Worm (Caenorhabditis elegans) whole organism, late embryonic: ENCODE results near the gene glt-1.

ENCODE experiments used
- T23F11.4 ChIP-seq: fragments of 200-800 bp; sonication (Bioruptor generic); optimal IDR thresholded peaks from 2 replicates; lab custom pipeline; 2018; ENCODE audit warnings: mild to moderate bottlenecking, missing genetic modification characterization, missing compliant biosample characterization
- ama-1 ChIP-seq: fragments of 150-350 bp; optimal IDR thresholded peaks from 2 replicates; lab custom pipeline; 2014
- ceh-30 ChIP-seq: fragments of 150-350 bp; optimal IDR thresholded peaks from 2 replicates; lab custom pipeline; 2014; ENCODE audit warnings: missing biosample characterization, missing genetic modification characterization
- fkh-10 ChIP-seq: fragments of 150-350 bp; optimal IDR thresholded peaks from 2 replicates; lab custom pipeline; 2014; ENCODE audit warnings: missing biosample characterization, missing genetic modification reagents, missing genetic modification characterization
- lin-11 ChIP-seq: fragments of 200-800 bp; sonication (Bioruptor generic); optimal IDR thresholded peaks from 2 replicates; lab custom pipeline; 2018; ENCODE audit warnings: mild to moderate bottlenecking, missing genetic modification characterization, missing compliant biosample characterization
- nfya-1 ChIP-seq: sonication (generic microtip); optimal IDR thresholded peaks from 2 replicates; lab custom pipeline; 2017; ENCODE audit warnings: missing genetic modification characterization, mild to moderate bottlenecking, missing compliant biosample characterization, antibody characterized with exemption, moderate library complexity
- pqm-1 ChIP-seq: sonication (generic microtip); optimal IDR thresholded peaks from 2 replicates; lab custom pipeline; 2016; ENCODE audit warnings: missing genetic modification characterization, missing compliant biosample characterization
- rnt-1 ChIP-seq: sonication (generic microtip); optimal IDR thresholded peaks from 2 replicates; lab custom pipeline; 2016; ENCODE audit warnings: missing genetic modification characterization, missing compliant biosample characterization
- syd-9 ChIP-seq: sonication (generic microtip); optimal IDR thresholded peaks from 2 replicates; lab custom pipeline; 2016; ENCODE audit warnings: mild to moderate bottlenecking, missing genetic modification characterization, moderate library complexity, missing compliant biosample characterization

ce11 chrX:3492431-3492830, 3.4 kb upstream of the glt-1 start:
- no peak for TF ChIP-seq lin-11 (tag; lab: Kevin White, UChicago)
- TF ChIP-seq ama-1 (lab: Kevin White, UChicago), result no peak
- no peak for TF ChIP-seq syd-9 (tag; lab: Kevin White, UChicago)
- TF ChIP-seq pqm-1 (tag; lab: Kevin White, UChicago), result no peak
- no peak for TF ChIP-seq fkh-10
- no peak for TF ChIP-seq T23F11.4 (GFP tag; lab: Kevin White, UChicago)
- no peak for TF ChIP-seq nfya-1
- no peak for TF ChIP-seq rnt-1 (tag; lab: Kevin White, UChicago)
- TF ChIP-seq ceh-30 (tag; lab: Kevin White, UChicago), result no peak
